Worm (Caenorhabditis elegans) whole organism, L2 larva: ENCODE results near the gene T05H4.3.

Source experiments
- aly-2 ChIP-seq: fragments of 150-350 bp; optimal IDR thresholded peaks from 2 replicates; lab custom pipeline; 2014; ENCODE audit warnings: missing biosample characterization, missing genetic modification characterization
- ama-1 ChIP-seq: fragments of 150-350 bp; optimal IDR thresholded peaks from 2 replicates; lab custom pipeline; 2018; ENCODE audit warnings: inconsistent platforms

DNA sequence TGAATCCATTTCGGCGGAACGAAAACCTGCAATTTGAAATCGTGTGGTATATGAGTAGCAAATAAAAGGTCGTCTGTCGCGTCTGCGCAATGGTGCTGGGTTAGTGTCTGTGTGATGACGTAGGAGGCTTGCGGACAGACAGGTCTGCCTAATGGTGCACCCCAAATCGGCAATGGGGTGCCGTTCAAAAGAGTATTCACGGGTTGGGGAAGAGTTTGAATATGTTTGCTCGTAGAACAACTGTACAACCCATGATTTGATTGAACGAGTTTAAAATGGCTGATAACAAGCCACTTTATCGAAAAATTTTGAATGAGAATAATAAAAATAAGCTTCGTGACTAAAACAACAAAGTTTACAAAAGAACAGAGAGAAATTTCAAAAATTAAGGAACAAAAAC is 16.2 kb upstream of the T05H4.3 start, which contains the start of gene T05H4.11:
- TF ChIP-seq ama-1 (lab: Kevin White, UChicago) (peak; percentile 24), aly-2 (tag; lab: Kevin White, UChicago) (no peak)
